Worm (Caenorhabditis elegans) whole organism, young adult: ENCODE data around the gene F35C11.5.
A peak's percentile ranks its signal among the peaks of the same experiment; 100 is the strongest.

Experiments
- B0019.2 ChIP-seq: fragments of 200-800 bp; sonication (Bioruptor generic); conservative IDR thresholded peaks from 2 replicates; pipeline ENCODE4 v1.3.6; 2022; ENCODE audit warnings: missing genetic modification reagents, missing genetic modification characterization, missing compliant biosample characterization
- B0035.1 ChIP-seq: sonication (generic microtip); optimal IDR thresholded peaks from 2 replicates; lab custom pipeline; 2016; ENCODE audit warnings: missing genetic modification characterization, mild to moderate bottlenecking, missing compliant biosample characterization, missing genotype, missing genetic modification reagents
- B0336.3 ChIP-seq: fragments of 200-800 bp; sonication (Bioruptor generic); IDR thresholded peaks from 2 replicates; pipeline ENCODE4 v1.3.6; 2022; ENCODE audit warnings: missing genetic modification characterization, missing compliant biosample characterization
- C17E4.6 ChIP-seq: fragments of 200-800 bp; sonication (Bioruptor generic); IDR thresholded peaks from 2 replicates; pipeline ENCODE4 v1.3.6; 2022; ENCODE audit warnings: missing genetic modification reagents, missing genetic modification characterization, missing compliant biosample characterization
- D2030.7 ChIP-seq: fragments of 200-800 bp; sonication (Bioruptor generic); IDR thresholded peaks from 2 replicates; pipeline ENCODE4 v1.3.6; 2022; ENCODE audit warnings: missing genetic modification reagents, missing genetic modification characterization, missing compliant biosample characterization
- F49E8.2 ChIP-seq: sonication (generic microtip); optimal IDR thresholded peaks from 3 replicates; lab custom pipeline; 2017; ENCODE audit warnings: missing genetic modification characterization, mild to moderate bottlenecking, missing compliant biosample characterization, antibody characterized with exemption, moderate library complexity; ENCODE audit not compliant: insufficient read depth
- F52B5.7 ChIP-seq: sonication (generic microtip); optimal IDR thresholded peaks from 2 replicates; lab custom pipeline; 2016; ENCODE audit warnings: mild to moderate bottlenecking, missing genetic modification characterization, missing compliant biosample characterization
- F55B11.4 ChIP-seq: sonication (generic microtip); optimal IDR thresholded peaks from 2 replicates; lab custom pipeline; 2016; ENCODE audit warnings: missing compliant biosample characterization, missing genetic modification characterization, borderline replicate concordance; ENCODE audit not compliant: insufficient read depth
- F57A8.1 ChIP-seq: fragments of 200-800 bp; sonication (Bioruptor generic); optimal IDR thresholded peaks from 2 replicates; lab custom pipeline; 2018; ENCODE audit warnings: mild to moderate bottlenecking, missing genetic modification characterization, moderate library complexity, missing compliant biosample characterization
- K11D2.4 ChIP-seq: fragments of 200-800 bp; sonication (Bioruptor generic); IDR thresholded peaks from 2 replicates; pipeline ENCODE4 v1.3.6; 2022; ENCODE audit warnings: missing genetic modification reagents, missing genetic modification characterization, missing compliant biosample characterization
- T07F8.4 ChIP-seq: sonication (generic microtip); optimal IDR thresholded peaks from 2 replicates; lab custom pipeline; 2016; ENCODE audit warnings: mild to moderate bottlenecking, missing genetic modification characterization, moderate library complexity, missing compliant biosample characterization
- T26A5.8 ChIP-seq: sonication (generic microtip); optimal IDR thresholded peaks from 2 replicates; lab custom pipeline; 2016; ENCODE audit warnings: missing genetic modification characterization, missing compliant biosample characterization
- Y53F4B.3 ChIP-seq: fragments of 200-800 bp; sonication (Bioruptor generic); IDR thresholded peaks from 2 replicates; pipeline ENCODE4 v1.3.6; 2022; ENCODE audit warnings: missing genetic modification reagents, missing genetic modification characterization, missing compliant biosample characterization
- Y53G8AR.9 ChIP-seq: fragments of 200-800 bp; sonication (Bioruptor generic); conservative IDR thresholded peaks from 2 replicates; pipeline ENCODE4 v1.3.6; 2022; ENCODE audit warnings: missing genetic modification reagents, missing genetic modification characterization, missing compliant biosample characterization
- Y79H2A.3 ChIP-seq: fragments of 200-800 bp; sonication (Bioruptor generic); conservative IDR thresholded peaks from 2 replicates; pipeline ENCODE4 v1.3.6; 2022; ENCODE audit warnings: missing genetic modification reagents, missing genetic modification characterization, missing compliant biosample characterization
- akir-1 ChIP-seq: fragments of 200-800 bp; sonication (Bioruptor generic); optimal IDR thresholded peaks from 2 replicates; lab custom pipeline; 2018; ENCODE audit warnings: mild to moderate bottlenecking, missing genetic modification characterization, moderate library complexity, missing compliant biosample characterization
- ama-1 ChIP-seq, 3 experiments: fragments of 150-350 bp in 1 of 3; sonication (generic microtip) in 2 of 3; optimal IDR thresholded peaks; 2 replicates each; lab custom pipeline; 2014 to 2018; ENCODE audit warnings: missing biosample characterization in 2 of 3, missing genetic modification characterization in 2 of 3, missing genetic modification reagents in 2 of 3
- aptf-3 ChIP-seq: fragments of 200-800 bp; sonication (Bioruptor generic); IDR thresholded peaks from 2 replicates; pipeline ENCODE4 v1.3.6; 2022; ENCODE audit warnings: missing genetic modification characterization, missing compliant biosample characterization
- athp-1 ChIP-seq: sonication (generic microtip); optimal IDR thresholded peaks from 2 replicates; lab custom pipeline; 2017; ENCODE audit warnings: mild to moderate bottlenecking, missing genetic modification characterization, missing compliant biosample characterization
- attf-6 ChIP-seq: fragments of 200-800 bp; sonication (Bioruptor generic); IDR thresholded peaks from 2 replicates; pipeline ENCODE4 v1.3.6; 2022; ENCODE audit warnings: missing genetic modification reagents, missing genetic modification characterization, missing compliant biosample characterization
- bed-2 ChIP-seq: fragments of 200-800 bp; sonication (Bioruptor generic); IDR thresholded peaks from 2 replicates; pipeline ENCODE4 v1.3.6; 2022; ENCODE audit warnings: missing genetic modification reagents, missing genetic modification characterization, missing compliant biosample characterization
- ccch-3 ChIP-seq: fragments of 200-800 bp; sonication (Bioruptor generic); optimal IDR thresholded peaks from 2 replicates; lab custom pipeline; 2018; ENCODE audit warnings: mild to moderate bottlenecking, missing genetic modification characterization, missing compliant biosample characterization
- ceh-100 ChIP-seq: fragments of 200-800 bp; sonication (Bioruptor generic); IDR thresholded peaks from 2 replicates; pipeline ENCODE4 v1.3.6; 2022; ENCODE audit warnings: missing genetic modification reagents, missing genetic modification characterization, missing compliant biosample characterization
- ceh-58 ChIP-seq: fragments of 200-800 bp; sonication (Bioruptor generic); IDR thresholded peaks from 2 replicates; pipeline ENCODE4 v1.3.6; 2022; ENCODE audit warnings: missing genetic modification characterization, missing compliant biosample characterization
- ceh-91 ChIP-seq: fragments of 200-800 bp; sonication (Bioruptor generic); IDR thresholded peaks from 2 replicates; pipeline ENCODE4 v1.3.6; 2022; ENCODE audit warnings: missing genetic modification reagents, missing genetic modification characterization, missing compliant biosample characterization
- dpff-1 ChIP-seq: sonication (generic microtip); optimal IDR thresholded peaks from 2 replicates; lab custom pipeline; 2017; ENCODE audit warnings: mild to moderate bottlenecking, missing genetic modification characterization, missing compliant biosample characterization
- egl-44 ChIP-seq: fragments of 200-800 bp; sonication (Bioruptor generic); IDR thresholded peaks from 2 replicates; pipeline ENCODE4 v1.3.6; 2022; ENCODE audit warnings: missing genetic modification reagents, missing genetic modification characterization, missing compliant biosample characterization
- him-1 ChIP-seq: sonication (generic microtip); optimal IDR thresholded peaks from 2 replicates; lab custom pipeline; 2016; ENCODE audit warnings: missing genotype, missing genetic modification reagents, missing genetic modification characterization, missing compliant biosample characterization
- hlh-26 ChIP-seq: fragments of 200-800 bp; sonication (Bioruptor generic); conservative IDR thresholded peaks from 2 replicates; pipeline ENCODE4 v1.3.6; 2022; ENCODE audit warnings: missing genetic modification reagents, missing genetic modification characterization, missing compliant biosample characterization
- hmg-20 ChIP-seq: fragments of 200-800 bp; sonication (Bioruptor generic); IDR thresholded peaks from 2 replicates; pipeline ENCODE4 v1.3.6; 2022; ENCODE audit warnings: missing genetic modification reagents, missing genetic modification characterization, missing compliant biosample characterization
- lag-1 ChIP-seq: fragments of 200-800 bp; sonication (Bioruptor generic); IDR thresholded peaks from 2 replicates; pipeline ENCODE4 v1.3.6; 2022; ENCODE audit warnings: missing genetic modification reagents, missing genetic modification characterization, missing compliant biosample characterization
- let-607 ChIP-seq, 2 experiments: fragments of 200-800 bp in 1 of 2; sonication (Bioruptor generic) in 1 of 2; sonication (generic microtip) in 1 of 2; optimal IDR thresholded peaks; 2 replicates each; lab custom pipeline; 2016 to 2018; ENCODE audit warnings: mild to moderate bottlenecking in 2 of 2, missing compliant biosample characterization in 2 of 2, missing genetic modification characterization in 2 of 2, moderate library complexity in 2 of 2, missing genotype in 1 of 2
- lin-40 ChIP-seq: sonication (generic microtip); optimal IDR thresholded peaks from 2 replicates; lab custom pipeline; 2016; ENCODE audit warnings: missing genetic modification characterization, mild to moderate bottlenecking, missing compliant biosample characterization, missing genotype, missing genetic modification reagents
- lin-54 ChIP-seq: fragments of 200-800 bp; sonication (Bioruptor generic); optimal IDR thresholded peaks from 2 replicates; lab custom pipeline; 2018; ENCODE audit warnings: mild to moderate bottlenecking, missing genetic modification characterization, missing compliant biosample characterization
- madf-6 ChIP-seq: fragments of 200-800 bp; sonication (Bioruptor generic); IDR thresholded peaks from 2 replicates; pipeline ENCODE4 v1.3.6; 2022; ENCODE audit warnings: missing genetic modification reagents, missing genetic modification characterization, missing compliant biosample characterization
- mcd-1 ChIP-seq: fragments of 200-800 bp; sonication (Bioruptor generic); IDR thresholded peaks from 2 replicates; pipeline ENCODE4 v1.3.6; 2022; ENCODE audit warnings: missing genetic modification reagents, missing genetic modification characterization, missing compliant biosample characterization
- nfya-1 ChIP-seq: sonication (generic microtip); optimal IDR thresholded peaks from 2 replicates; lab custom pipeline; 2017; ENCODE audit warnings: antibody characterized with exemption, missing compliant biosample characterization, missing genetic modification characterization, borderline replicate concordance; ENCODE audit not compliant: insufficient read depth
- nhr-179 ChIP-seq: sonication (generic microtip); optimal IDR thresholded peaks from 2 replicates; lab custom pipeline; 2016; ENCODE audit warnings: mild to moderate bottlenecking, missing genetic modification characterization, missing compliant biosample characterization
- nhr-90 ChIP-seq: sonication (generic microtip); optimal IDR thresholded peaks from 2 replicates; lab custom pipeline; 2016; ENCODE audit warnings: missing genotype, mild to moderate bottlenecking, missing genetic modification characterization, missing compliant biosample characterization
- pbrm-1 ChIP-seq: fragments of 200-800 bp; sonication (Bioruptor generic); IDR thresholded peaks from 2 replicates; pipeline ENCODE4 v1.3.6; 2022; ENCODE audit warnings: missing genetic modification reagents, missing genetic modification characterization, missing compliant biosample characterization
- sdz-38 ChIP-seq: sonication (generic microtip); optimal IDR thresholded peaks from 2 replicates; lab custom pipeline; 2016; ENCODE audit warnings: missing genotype, missing genetic modification characterization, missing compliant biosample characterization
- snpc-1.1 ChIP-seq: sonication (generic microtip); optimal IDR thresholded peaks from 2 replicates; lab custom pipeline; 2017; ENCODE audit warnings: missing genetic modification characterization, mild to moderate bottlenecking, missing compliant biosample characterization, antibody characterized with exemption, moderate library complexity, missing genotype, missing genetic modification reagents; ENCODE audit not compliant: insufficient read depth
- snpc-1.3 ChIP-seq: sonication (generic microtip); optimal IDR thresholded peaks from 2 replicates; lab custom pipeline; 2017; ENCODE audit warnings: missing genetic modification characterization, mild to moderate bottlenecking, missing compliant biosample characterization, antibody characterized with exemption, moderate library complexity, missing genotype, missing genetic modification reagents; ENCODE audit not compliant: insufficient read depth
- snpc-3.4 ChIP-seq: sonication (generic microtip); optimal IDR thresholded peaks from 2 replicates; lab custom pipeline; 2017; ENCODE audit warnings: missing genetic modification characterization, mild to moderate bottlenecking, missing compliant biosample characterization, antibody characterized with exemption, moderate library complexity, missing genotype, missing genetic modification reagents
- somi-1 ChIP-seq: fragments of 200-800 bp; sonication (Bioruptor generic); optimal IDR thresholded peaks from 2 replicates; lab custom pipeline; 2018; ENCODE audit warnings: mild to moderate bottlenecking, missing genetic modification characterization, missing compliant biosample characterization
- unc-62 ChIP-seq: fragments of 150-350 bp; optimal IDR thresholded peaks from 2 replicates; lab custom pipeline; 2014; ENCODE audit warnings: missing biosample characterization, missing genetic modification reagents, missing genetic modification characterization
- zim-3 ChIP-seq: sonication (generic microtip); optimal IDR thresholded peaks from 2 replicates; lab custom pipeline; 2017; ENCODE audit warnings: mild to moderate bottlenecking, missing genetic modification characterization, moderate library complexity, missing compliant biosample characterization

Gene F35C11.5

DNA sequence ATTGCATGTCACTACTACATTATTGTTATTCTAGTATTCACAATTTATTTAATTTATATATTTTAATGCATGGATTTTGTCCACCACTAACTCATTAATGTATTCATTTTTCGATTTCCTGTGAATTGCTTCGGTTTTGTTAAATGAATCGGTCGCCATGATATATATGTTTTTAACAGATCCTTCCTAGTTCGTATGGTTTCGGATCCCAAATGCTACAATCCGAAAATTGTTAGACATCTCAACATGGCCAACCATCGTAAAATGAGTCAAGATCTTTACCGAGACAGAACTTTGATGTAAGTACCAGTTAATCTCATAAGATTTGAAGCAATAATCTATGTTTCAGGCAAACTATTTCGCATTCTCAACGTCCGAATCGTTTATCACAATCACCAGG, 19.5 kb downstream of the F35C11.5 start (continued):
- TF ChIP-seq nfya-1 (tag; lab: Kevin White, UChicago) (no peak), snpc-1.1 (tag; lab: Kevin White, UChicago) (no peak), athp-1 (peak; percentile 29), T07F8.4 (tag; lab: Kevin White, UChicago) (no peak), him-1 (tag; lab: Kevin White, UChicago) (peak; percentile 20), ccch-3 (no peak), C17E4.6 (GFP tag; lab: Robert Waterston, UW) (no peak), unc-62 (GFP tag; lab: Kevin White, UChicago) (no peak), B0035.1 (tag; lab: Kevin White, UChicago) (no peak), lin-54 (peak; percentile 13), pbrm-1 (no peak), ama-1 (optimal IDR thresholded peaks at IDR 0.05; lab: Kevin White, UChicago) (no peak), ama-1 (GFP tag; optimal IDR thresholded peaks at IDR 0.05; lab: Kevin White, UChicago) (peak in 1 of 2 experiments; percentile 2), bed-2 (no peak), B0019.2 (no peak), lag-1 (GFP tag; lab: Robert Waterston, UW) (no peak), akir-1 (GFP tag; lab: Kevin White, UChicago) (no peak), Y79H2A.3 (GFP tag; lab: Robert Waterston, UW) (no peak), hmg-20 (no peak), Y53G8AR.9 (GFP tag; lab: Robert Waterston, UW) (0 out of 2 replicates have a peak, but pooled peaks have one; percentile 50), sdz-38 (tag; lab: Kevin White, UChicago) (no peak), attf-6 (GFP tag; lab: Robert Waterston, UW) (no peak), nhr-179 (tag; lab: Kevin White, UChicago) (no peak), T26A5.8 (tag; lab: Kevin White, UChicago) (no peak), hlh-26 (GFP tag; lab: Robert Waterston, UW) (no peak), ceh-58 (GFP tag; lab: Robert Waterston, UW) (no peak), snpc-1.3 (no peak), zim-3 (peak; percentile 3)

DNA sequence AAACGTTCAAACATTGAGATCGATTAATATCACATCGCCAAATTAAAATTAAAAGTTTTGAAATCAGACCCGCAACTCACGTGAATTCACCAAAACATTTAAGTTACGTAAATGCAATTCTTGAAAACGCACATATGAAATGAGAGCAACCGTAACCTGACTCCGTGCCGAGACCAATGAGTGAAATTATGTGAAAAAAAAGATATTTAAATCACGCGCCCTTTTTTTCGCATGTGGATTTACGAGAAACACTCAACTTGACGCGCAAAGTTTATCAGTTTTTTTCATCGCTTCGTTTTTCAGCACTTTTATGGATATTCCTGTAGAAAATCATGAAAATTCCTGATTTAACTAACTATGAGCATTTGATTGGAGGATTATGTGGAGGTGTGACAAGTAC, 22.5 kb downstream of the F35C11.5 start, which contains the start of the genes gei-14 and slc-25A32:
gei-14 (minus strand) TSS at position 175 of the 400 bp plus-strand sequence.
slc-25A32 (plus strand) TSS at position 242 of the 400 bp plus-strand sequence.
- TF ChIP-seq F49E8.2 (peak; percentile 90), aptf-3 (GFP tag; lab: Robert Waterston, UW) (no peak), somi-1 (GFP tag; lab: Kevin White, UChicago) (no peak), K11D2.4 (GFP tag; lab: Robert Waterston, UW) (no peak), egl-44 (GFP tag; lab: Robert Waterston, UW) (no peak), ceh-91 (peak; percentile 87), lin-40 (tag; lab: Kevin White, UChicago) (no peak), bed-2 (no peak), snpc-3.4 (peak; percentile 92), F57A8.1 (GFP tag; lab: Kevin White, UChicago) (no peak), F52B5.7 (no peak), B0336.3 (GFP tag; lab: Robert Waterston, UW) (0 out of 2 replicates have a peak, but pooled peaks have one; percentile 39), D2030.7 (GFP tag; lab: Robert Waterston, UW) (peak; percentile 58), T07F8.4 (tag; lab: Kevin White, UChicago) (no peak), lag-1 (GFP tag; lab: Robert Waterston, UW) (no peak), let-607 (tag; optimal IDR thresholded peaks at IDR 0.05; lab: Kevin White, UChicago) (no peak), ceh-100 (GFP tag; lab: Robert Waterston, UW) (0 out of 2 replicates have a peak, but pooled peaks have one; percentile 31), mcd-1 (peak; percentile 52; the same call in 1 of the 2 replicates), attf-6 (GFP tag; lab: Robert Waterston, UW) (no peak), lin-54 (peak; percentile 97), madf-6 (GFP tag; lab: Robert Waterston, UW) (peak; percentile 95), Y79H2A.3 (GFP tag; lab: Robert Waterston, UW) (no peak), nhr-90 (tag; lab: Kevin White, UChicago) (no peak), F55B11.4 (no peak), Y53F4B.3 (GFP tag; lab: Robert Waterston, UW) (no peak), dpff-1 (tag; lab: Kevin White, UChicago) (no peak)
